Worm (Caenorhabditis elegans) whole organism, early embryonic: Measurements from ENCODE around the gene sra-39.

Experiments used
- B0310.2 ChIP-seq: sonication (generic microtip); optimal IDR thresholded peaks from 2 replicates; lab custom pipeline; 2016; ENCODE audit warnings: mild to moderate bottlenecking, missing genetic modification characterization, missing compliant biosample characterization
- aly-1 ChIP-seq: sonication (generic microtip); optimal IDR thresholded peaks from 2 replicates; lab custom pipeline; 2016; ENCODE audit warnings: missing genetic modification characterization, missing compliant biosample characterization
- ama-1 ChIP-seq: fragments of 150-350 bp; optimal IDR thresholded peaks from 2 replicates; lab custom pipeline; 2014
- ceh-13 ChIP-seq: fragments of 200-800 bp; sonication (Bioruptor generic); optimal IDR thresholded peaks from 2 replicates; lab custom pipeline; 2018; ENCODE audit warnings: mild to moderate bottlenecking, missing genetic modification characterization, missing compliant biosample characterization
- ceh-36 ChIP-seq: sonication (generic microtip); optimal IDR thresholded peaks from 2 replicates; lab custom pipeline; 2016; ENCODE audit warnings: missing genetic modification characterization, inconsistent platforms, missing compliant biosample characterization
- ets-7 ChIP-seq: sonication (generic microtip); optimal IDR thresholded peaks from 2 replicates; lab custom pipeline; 2016; ENCODE audit warnings: missing genotype, missing genetic modification characterization, missing compliant biosample characterization
- flt-1 ChIP-seq: fragments of 200-800 bp; sonication (Bioruptor generic); IDR thresholded peaks from 2 replicates; pipeline ENCODE4 v1.3.6; 2022; ENCODE audit warnings: missing genetic modification characterization, missing compliant biosample characterization
- hmbx-1 ChIP-seq: sonication (generic microtip); optimal IDR thresholded peaks from 2 replicates; lab custom pipeline; 2016; ENCODE audit warnings: mild to moderate bottlenecking, missing genetic modification characterization, missing compliant biosample characterization
- hmg-4 ChIP-seq: fragments of 200-800 bp; sonication (Bioruptor generic); optimal IDR thresholded peaks from 2 replicates; lab custom pipeline; 2018; ENCODE audit warnings: mild to moderate bottlenecking, missing genetic modification characterization, missing compliant biosample characterization
- hnd-1 ChIP-seq: sonication (generic microtip); optimal IDR thresholded peaks from 2 replicates; lab custom pipeline; 2016; ENCODE audit warnings: missing genetic modification characterization, missing compliant biosample characterization
- pes-1 ChIP-seq: fragments of 200-800 bp; sonication (Bioruptor generic); IDR thresholded peaks from 2 replicates; pipeline ENCODE4 v1.3.6; 2022; ENCODE audit warnings: missing genetic modification reagents, missing genetic modification characterization, missing compliant biosample characterization
- scrt-1 ChIP-seq: fragments of 200-800 bp; sonication (Bioruptor generic); IDR thresholded peaks from 2 replicates; pipeline ENCODE4 v1.3.6; 2022; ENCODE audit warnings: missing genetic modification characterization, missing compliant biosample characterization
- sea-1 ChIP-seq: fragments of 200-800 bp; sonication (Bioruptor generic); conservative IDR thresholded peaks from 2 replicates; pipeline ENCODE4 v1.3.6; 2022; ENCODE audit warnings: missing genetic modification characterization, missing compliant biosample characterization
- tbx-11 ChIP-seq: fragments of 200-800 bp; sonication (Bioruptor generic); IDR thresholded peaks from 2 replicates; pipeline ENCODE4 v1.3.6; 2022; ENCODE audit warnings: missing genetic modification characterization, missing compliant biosample characterization
- tbx-37 ChIP-seq: fragments of 200-800 bp; sonication (Bioruptor generic); conservative IDR thresholded peaks from 2 replicates; pipeline ENCODE4 v1.3.6; 2022; ENCODE audit warnings: missing genetic modification reagents, missing genetic modification characterization, missing compliant biosample characterization
- tra-4 ChIP-seq: sonication (generic microtip); optimal IDR thresholded peaks from 2 replicates; lab custom pipeline; 2017; ENCODE audit warnings: missing genetic modification characterization, missing compliant biosample characterization

sra-39 gene

DNA sequence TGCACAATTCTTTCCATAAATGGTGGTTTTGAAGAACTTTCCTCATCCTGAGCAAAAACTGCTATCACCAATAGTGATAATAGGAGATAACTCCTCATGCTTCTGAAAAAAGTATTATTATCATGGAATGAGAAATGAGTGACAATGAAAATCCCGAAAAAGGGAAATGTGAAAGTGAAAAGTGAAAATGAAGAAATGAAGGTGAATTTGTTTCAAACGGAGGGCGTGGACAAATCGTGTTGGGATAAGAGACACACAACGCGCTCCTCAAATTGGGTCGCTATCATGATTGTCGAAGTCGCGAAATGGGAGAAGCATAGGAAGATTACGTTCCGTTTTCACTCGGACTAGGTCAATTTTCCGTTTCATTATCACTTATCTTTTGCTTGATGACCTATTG is 39.0 kb downstream of the sra-39 start, which contains the start of gene M03B6.3:
Gene M03B6.3, minus strand, starts transcription at position 102 of the 400 bp plus-strand sequence.
- TF ChIP-seq ets-7 (tag; lab: Kevin White, UChicago), result no peak
- no peak for TF ChIP-seq tbx-37 (GFP tag; lab: Robert Waterston, UW)
- TF ChIP-seq tbx-11 (GFP tag; lab: Robert Waterston, UW), result no peak
- TF ChIP-seq hmg-4 (GFP tag; lab: Kevin White, UChicago), result no peak
- TF ChIP-seq ceh-36 (tag; lab: Kevin White, UChicago), result no peak

ce11 chrX:13858693-13859092 is 44.5 kb downstream of the sra-39 start, which contains the start of gene M03B6.4:
Gene M03B6.4 (plus strand): TSS chrX:13858841.
- TF ChIP-seq flt-1, result no peak
- no peak for TF ChIP-seq ceh-36 (tag; lab: Kevin White, UChicago)
- TF ChIP-seq tra-4, result no peak
- TF ChIP-seq ets-7 (tag; lab: Kevin White, UChicago), result no peak
- no peak for TF ChIP-seq scrt-1 (GFP tag; lab: Robert Waterston, UW)

ce11 chrX:13855928-13856327 is 47.3 kb downstream of the sra-39 start:
- no peak for TF ChIP-seq ceh-13 (GFP tag; lab: Kevin White, UChicago)
- no peak for TF ChIP-seq tbx-37 (GFP tag; lab: Robert Waterston, UW)

- no peak for TF ChIP-seq sea-1 (GFP tag; lab: Robert Waterston, UW)
- TF ChIP-seq aly-1 (tag; lab: Kevin White, UChicago), result no peak
- TF ChIP-seq flt-1, result no peak
- no peak for TF ChIP-seq ets-7 (tag; lab: Kevin White, UChicago)
- no peak for TF ChIP-seq hnd-1 (tag; lab: Kevin White, UChicago)
- TF ChIP-seq hmbx-1 (tag; lab: Kevin White, UChicago), result no peak
- TF ChIP-seq scrt-1 (GFP tag; lab: Robert Waterston, UW), result no peak
- TF ChIP-seq pes-1 (GFP tag; lab: Robert Waterston, UW), result no peak
Measured at ce11 chrX:13852606-13853005, 50.6 kb downstream of the sra-39 start, which contains the start of gene mct-3. Gene mct-3 (plus strand): TSS chrX:13852906.

DNA sequence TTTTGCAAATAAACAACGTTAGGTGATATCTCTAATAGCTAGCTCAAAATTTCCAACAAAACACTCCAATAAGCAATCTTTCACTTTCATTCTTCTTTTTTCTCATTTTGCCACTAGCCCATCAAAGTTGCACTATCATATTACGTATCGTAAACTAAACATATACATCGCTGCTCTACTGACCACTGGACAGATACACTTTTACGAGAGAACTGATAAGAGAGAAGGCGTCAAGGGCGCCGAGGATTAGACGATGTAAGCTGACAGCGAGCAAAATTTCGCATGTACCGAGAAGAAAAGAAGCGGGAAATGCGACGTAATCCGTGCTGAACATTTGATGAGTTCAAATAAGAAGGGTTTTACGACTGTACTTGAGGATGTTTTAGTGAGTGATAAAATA is 51.6 kb downstream of the sra-39 start:
- no peak for TF ChIP-seq ceh-13 (GFP tag; lab: Kevin White, UChicago)
- TF ChIP-seq ama-1 (lab: Kevin White, UChicago), result no peak
- TF ChIP-seq tbx-11 (GFP tag; lab: Robert Waterston, UW), result no peak
- TF ChIP-seq B0310.2 (tag; lab: Kevin White, UChicago), result no peak
- no peak for TF ChIP-seq sea-1 (GFP tag; lab: Robert Waterston, UW)
- no peak for TF ChIP-seq hmg-4 (GFP tag; lab: Kevin White, UChicago)

DNA sequence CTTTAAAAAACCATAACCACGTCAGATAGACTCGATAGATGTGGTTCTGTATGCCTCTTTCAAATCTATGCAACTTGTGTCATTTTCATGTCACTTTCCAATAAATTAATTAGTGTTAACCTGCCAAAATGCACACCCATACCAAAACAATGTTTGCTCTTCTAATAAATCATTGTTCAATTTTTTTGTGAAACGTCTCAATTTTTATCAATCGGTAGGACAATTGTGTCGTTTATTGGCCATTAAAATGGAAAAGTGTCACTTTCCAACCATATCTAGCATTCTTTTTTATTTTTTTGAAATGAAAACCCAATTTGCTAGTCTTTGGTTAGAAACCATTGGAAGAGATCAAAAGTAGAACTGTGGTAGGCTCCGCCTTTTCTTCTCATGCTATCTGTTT is 52.9 kb downstream of the sra-39 start:
- TF ChIP-seq hmg-4 (GFP tag; lab: Kevin White, UChicago) (no peak), ets-7 (tag; lab: Kevin White, UChicago) (no peak)
